Fruit fly (Drosophila melanogaster): ENCODE results near the gene Klp67A.
A peak's percentile ranks its signal among the peaks of the same experiment; 100 is the strongest.

Gene Klp67A

DNA sequence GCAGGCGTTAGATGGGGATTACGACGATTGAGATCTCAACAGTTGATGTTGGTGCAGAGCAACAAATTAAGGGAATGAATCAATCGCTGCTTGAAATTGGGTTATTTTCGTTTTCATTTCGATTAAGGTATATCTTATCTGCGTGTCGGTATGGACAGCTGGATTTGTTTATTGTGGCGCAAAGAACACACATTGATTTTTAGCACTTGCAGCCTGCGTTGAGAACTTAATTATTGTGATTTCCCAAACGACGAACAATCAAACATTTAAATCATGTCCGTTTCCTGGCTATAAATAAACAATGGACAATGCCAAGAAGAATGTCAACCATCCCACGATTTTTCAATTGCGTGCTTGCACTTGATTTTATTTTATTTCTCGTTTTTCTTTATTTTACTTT lies 31.2 kb upstream of the Klp67A start:
- TF ChIP-seq psq (optimal IDR thresholded peaks at IDR 0.05) = no peak
- TF ChIP-seq Dll (optimal IDR thresholded peaks at IDR 0.05) = no peak

DNA sequence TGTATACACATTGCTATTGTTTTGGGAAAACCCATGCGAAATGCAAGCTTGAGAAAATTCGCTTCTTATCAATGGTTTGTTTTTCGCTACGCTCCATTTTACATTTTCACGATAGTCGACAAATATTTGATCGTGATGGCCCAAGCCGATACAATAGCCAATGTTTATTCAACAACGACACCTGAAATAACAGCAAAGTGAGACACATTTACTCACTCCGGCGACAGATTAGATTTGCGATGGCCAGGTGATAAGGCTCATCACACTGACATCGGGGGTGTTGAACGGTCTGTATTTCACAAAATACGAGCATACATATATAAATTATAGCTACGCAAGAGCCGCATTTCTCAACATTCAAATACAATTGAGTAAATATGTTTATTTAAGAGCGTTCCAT lies 30.3 kb upstream of the Klp67A start:
- TF ChIP-seq usp (GFP tag; optimal IDR thresholded peaks at IDR 0.05) = no peak
- no peak for TF ChIP-seq CG8478 (optimal IDR thresholded peaks at IDR 0.05)
- no peak for TF ChIP-seq EcR (GFP tag; optimal IDR thresholded peaks at IDR 0.05)
- TF ChIP-seq pan (optimal IDR thresholded peaks at IDR 0.05) = no peak
- TF ChIP-seq psq (optimal IDR thresholded peaks at IDR 0.05) = no peak

DNA sequence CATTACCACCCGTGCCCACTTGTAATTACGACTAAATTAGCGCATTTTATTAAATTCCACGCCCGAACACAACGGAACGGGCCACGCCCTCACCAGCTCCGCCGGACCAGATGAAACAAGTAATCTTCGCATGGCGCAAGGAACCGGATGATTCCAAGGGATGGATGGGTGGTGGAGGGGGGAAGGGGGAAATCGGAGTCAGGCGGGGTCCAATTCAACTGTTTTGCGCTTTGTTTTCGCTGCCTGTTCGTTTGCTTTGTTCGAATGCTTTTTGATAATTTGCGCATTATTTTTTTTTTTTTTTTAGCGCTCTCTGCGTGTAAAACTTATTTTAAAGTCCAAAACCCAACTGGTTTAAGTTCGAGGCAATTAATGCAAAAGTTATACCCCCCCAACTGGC lies 29.9 kb upstream of the Klp67A start:
- no peak for TF ChIP-seq Dll (optimal IDR thresholded peaks at IDR 0.05)
- TF ChIP-seq CG8478 (optimal IDR thresholded peaks at IDR 0.05) = no peak
- no peak for TF ChIP-seq pan (optimal IDR thresholded peaks at IDR 0.05)
- no peak for TF ChIP-seq EcR (GFP tag; optimal IDR thresholded peaks at IDR 0.05)
- TF ChIP-seq psq (optimal IDR thresholded peaks at IDR 0.05) = no peak
- no peak for TF ChIP-seq usp (GFP tag; optimal IDR thresholded peaks at IDR 0.05)

DNA sequence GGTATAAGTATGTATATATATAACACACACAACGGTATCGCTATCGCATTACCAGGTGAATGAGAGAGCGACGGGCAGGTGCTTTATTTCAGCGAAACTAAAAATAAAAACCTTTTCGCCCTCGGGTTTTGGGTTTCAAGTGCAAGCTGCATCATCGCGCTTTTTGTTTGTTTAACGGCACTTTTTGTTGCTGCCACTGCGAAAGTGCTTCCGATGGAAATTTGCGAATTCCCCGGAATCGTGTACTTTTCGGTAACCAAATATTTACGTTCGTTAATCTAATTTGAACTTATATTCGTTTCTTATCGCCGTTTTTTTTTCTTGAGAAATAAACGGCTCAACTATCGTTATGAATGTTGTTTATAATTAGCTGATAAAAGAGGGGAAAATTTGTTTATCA lies 29.2 kb upstream of the Klp67A start:
- no peak for TF ChIP-seq usp (GFP tag; optimal IDR thresholded peaks at IDR 0.05)
- TF ChIP-seq Dll (optimal IDR thresholded peaks at IDR 0.05) = no peak
- TF ChIP-seq psq (optimal IDR thresholded peaks at IDR 0.05) = no peak
- TF ChIP-seq pan (optimal IDR thresholded peaks at IDR 0.05) = no peak
- TF ChIP-seq CG8478 (optimal IDR thresholded peaks at IDR 0.05) = no peak
- TF ChIP-seq EcR (GFP tag; optimal IDR thresholded peaks at IDR 0.05) = no peak

DNA sequence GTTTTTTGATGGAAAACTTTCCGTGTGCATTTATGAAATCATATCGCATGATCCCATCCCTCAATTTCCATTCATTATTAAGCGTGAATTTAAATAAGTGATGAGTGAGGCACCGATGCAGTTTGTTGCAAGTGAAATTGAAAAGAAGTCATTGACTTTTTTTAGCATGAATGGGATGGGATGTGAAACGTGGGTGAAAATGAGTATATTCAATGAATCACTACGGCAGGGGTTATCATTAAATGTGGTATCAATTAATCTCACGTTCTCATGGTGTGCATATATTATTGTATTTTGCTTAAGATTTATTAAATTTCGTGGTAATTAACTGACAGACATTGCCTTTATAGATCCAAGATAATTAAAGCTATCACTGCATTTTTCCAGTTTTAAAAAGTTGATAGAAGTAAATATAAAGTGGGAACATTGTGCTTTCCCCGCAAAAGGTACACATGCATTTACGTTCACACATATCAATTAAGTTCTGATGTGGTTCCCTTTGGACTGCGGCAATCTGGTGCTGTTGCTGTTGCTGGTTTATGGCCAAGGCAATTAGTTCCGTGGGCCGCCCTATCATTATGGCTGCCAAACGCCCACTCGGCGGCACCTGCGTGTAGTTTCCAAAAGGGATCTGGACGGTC lies 24.6 kb upstream of the Klp67A start:
- no peak for TF ChIP-seq EcR (GFP tag; optimal IDR thresholded peaks at IDR 0.05)
- no peak for TF ChIP-seq psq (optimal IDR thresholded peaks at IDR 0.05)
- TF ChIP-seq usp (GFP tag; optimal IDR thresholded peaks at IDR 0.05) = no peak
- TF ChIP-seq CG8478 (optimal IDR thresholded peaks at IDR 0.05) = no peak
- TF ChIP-seq Dll (optimal IDR thresholded peaks at IDR 0.05) = no peak
- TF ChIP-seq pan (optimal IDR thresholded peaks at IDR 0.05) = no peak

DNA sequence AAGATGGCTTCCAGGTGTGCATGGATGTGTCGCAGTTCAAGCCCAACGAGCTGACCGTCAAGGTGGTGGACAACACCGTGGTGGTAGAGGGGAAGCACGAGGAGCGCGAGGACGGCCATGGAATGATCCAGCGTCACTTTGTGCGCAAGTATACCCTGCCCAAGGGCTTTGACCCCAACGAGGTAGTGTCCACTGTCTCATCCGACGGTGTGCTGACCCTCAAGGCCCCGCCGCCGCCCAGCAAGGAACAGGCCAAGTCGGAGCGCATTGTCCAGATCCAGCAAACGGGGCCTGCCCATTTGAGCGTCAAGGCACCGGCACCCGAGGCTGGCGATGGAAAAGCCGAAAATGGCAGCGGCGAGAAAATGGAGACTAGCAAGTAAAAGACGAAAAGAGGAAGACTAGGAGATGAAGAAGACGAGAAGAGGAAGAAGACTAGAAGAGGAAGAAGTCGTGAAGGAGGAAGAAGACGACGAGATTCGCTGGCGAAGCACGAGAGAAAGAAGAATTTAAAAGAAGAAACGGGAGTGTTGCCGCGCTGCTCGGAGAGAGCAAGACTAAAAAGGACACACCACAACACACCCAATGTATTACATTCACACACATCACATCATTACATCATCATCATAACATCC lies 17.7 kb upstream of the Klp67A start:
- TF ChIP-seq EcR (GFP tag; optimal IDR thresholded peaks at IDR 0.05) = peak in 1 of 2 experiments; percentile 17
- TF ChIP-seq usp (GFP tag; optimal IDR thresholded peaks at IDR 0.05) = no peak

DNA sequence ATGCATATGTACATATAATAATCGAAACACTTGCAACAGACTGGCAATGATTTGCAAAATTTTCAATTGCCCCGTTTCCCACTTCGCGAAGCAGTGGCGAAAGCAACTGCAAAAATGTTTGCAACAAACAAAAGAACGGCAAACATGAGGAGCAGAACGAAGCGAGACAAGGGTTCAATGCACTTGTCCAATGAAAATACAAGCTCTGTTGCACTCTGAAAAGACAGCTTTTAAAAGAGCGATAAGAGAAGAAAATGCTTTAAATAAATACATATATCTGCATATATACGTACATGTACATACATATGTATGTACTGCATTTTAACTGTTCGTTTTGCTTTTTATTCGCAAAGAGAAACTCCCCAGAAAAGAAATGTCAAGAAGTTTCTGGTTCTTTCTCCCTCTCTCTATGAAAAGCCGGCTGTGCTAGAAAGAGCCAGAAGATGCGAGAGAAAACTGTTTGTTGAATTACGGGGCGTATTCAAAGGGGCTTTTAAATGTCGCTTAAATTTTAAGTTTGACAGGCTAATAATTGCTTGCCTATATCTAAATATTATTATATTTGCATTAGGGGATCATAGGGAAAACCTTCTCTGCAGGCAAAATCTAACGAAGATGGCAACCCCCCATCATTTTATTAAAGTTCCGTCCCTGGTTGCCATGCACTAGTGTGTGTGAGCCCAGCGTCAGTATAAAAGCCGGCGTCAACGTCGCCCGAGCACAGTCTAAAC lies 16.7 kb upstream of the Klp67A start, which contains the start of gene Hsp27:
Hsp27 (plus strand) TSS at position 719 of the 731 bp plus-strand sequence.
- TF ChIP-seq EcR (GFP tag; optimal IDR thresholded peaks at IDR 0.05) (peak in 1 of 2 experiments; percentile 76), usp (GFP tag; optimal IDR thresholded peaks at IDR 0.05) (no peak), pan (optimal IDR thresholded peaks at IDR 0.05) (no peak), psq (optimal IDR thresholded peaks at IDR 0.05) (no peak), CG8478 (optimal IDR thresholded peaks at IDR 0.05) (peak; percentile 42), Dll (optimal IDR thresholded peaks at IDR 0.05) (no peak)

DNA sequence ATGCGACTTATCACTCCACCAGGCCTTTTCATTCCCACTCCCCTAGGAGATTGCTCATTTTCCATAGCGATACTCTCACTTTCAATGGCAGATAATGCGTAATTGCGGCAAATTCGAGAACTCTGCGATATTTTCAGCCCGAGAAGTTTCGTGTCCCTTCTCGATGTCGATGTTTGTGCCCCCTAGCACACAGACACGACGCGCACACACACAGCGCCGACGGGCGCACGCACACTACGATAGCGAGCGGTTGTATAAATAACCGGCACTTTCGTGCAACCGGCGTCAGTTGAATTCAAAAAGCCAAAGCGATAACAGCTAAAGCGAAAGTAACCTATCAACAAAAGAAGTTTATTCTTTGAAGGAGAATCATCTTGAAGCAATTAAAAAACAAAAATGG lies 14.8 kb upstream of the Klp67A start, which contains the start of gene Hsp23:
Hsp23 (plus strand) TSS at position 281 of the 400 bp plus-strand sequence.
- no peak for TF ChIP-seq CG8478 (optimal IDR thresholded peaks at IDR 0.05)
- TF ChIP-seq Dll (optimal IDR thresholded peaks at IDR 0.05) = peak; percentile 18
- peak in 1 of 2 experiments; percentile 48 for TF ChIP-seq EcR (GFP tag; optimal IDR thresholded peaks at IDR 0.05)
- TF ChIP-seq psq (optimal IDR thresholded peaks at IDR 0.05) = no peak

DNA sequence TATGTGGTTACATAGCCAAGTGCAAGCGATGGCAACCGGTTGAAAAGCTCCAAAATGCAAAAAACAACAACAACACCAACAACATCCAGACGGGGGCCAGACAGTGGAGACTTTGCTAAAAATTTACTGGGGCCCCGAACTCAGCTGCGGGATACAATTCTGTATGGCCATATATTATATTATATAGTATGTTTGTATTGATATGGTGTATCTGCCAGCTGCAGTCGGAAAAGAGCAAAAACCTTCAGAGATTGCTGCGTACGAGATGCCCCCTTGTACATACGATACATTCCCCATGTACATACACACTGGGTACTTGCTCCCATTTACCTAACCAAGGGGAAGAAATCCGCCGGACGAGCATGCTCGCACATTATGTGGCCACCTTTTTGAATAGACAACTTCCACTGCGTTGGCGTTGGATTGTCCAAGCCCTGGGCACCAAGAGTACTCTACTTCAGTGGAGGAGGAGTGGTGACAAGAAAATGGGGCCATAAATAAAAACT lies 13.6 kb upstream of the Klp67A start:
- TF ChIP-seq Dll (optimal IDR thresholded peaks at IDR 0.05) = no peak
- TF ChIP-seq CG8478 (optimal IDR thresholded peaks at IDR 0.05) = no peak
- TF ChIP-seq usp (GFP tag; optimal IDR thresholded peaks at IDR 0.05) = no peak
- TF ChIP-seq pan (optimal IDR thresholded peaks at IDR 0.05) = no peak
- TF ChIP-seq psq (optimal IDR thresholded peaks at IDR 0.05) = no peak
- no peak for TF ChIP-seq EcR (GFP tag; optimal IDR thresholded peaks at IDR 0.05)

DNA sequence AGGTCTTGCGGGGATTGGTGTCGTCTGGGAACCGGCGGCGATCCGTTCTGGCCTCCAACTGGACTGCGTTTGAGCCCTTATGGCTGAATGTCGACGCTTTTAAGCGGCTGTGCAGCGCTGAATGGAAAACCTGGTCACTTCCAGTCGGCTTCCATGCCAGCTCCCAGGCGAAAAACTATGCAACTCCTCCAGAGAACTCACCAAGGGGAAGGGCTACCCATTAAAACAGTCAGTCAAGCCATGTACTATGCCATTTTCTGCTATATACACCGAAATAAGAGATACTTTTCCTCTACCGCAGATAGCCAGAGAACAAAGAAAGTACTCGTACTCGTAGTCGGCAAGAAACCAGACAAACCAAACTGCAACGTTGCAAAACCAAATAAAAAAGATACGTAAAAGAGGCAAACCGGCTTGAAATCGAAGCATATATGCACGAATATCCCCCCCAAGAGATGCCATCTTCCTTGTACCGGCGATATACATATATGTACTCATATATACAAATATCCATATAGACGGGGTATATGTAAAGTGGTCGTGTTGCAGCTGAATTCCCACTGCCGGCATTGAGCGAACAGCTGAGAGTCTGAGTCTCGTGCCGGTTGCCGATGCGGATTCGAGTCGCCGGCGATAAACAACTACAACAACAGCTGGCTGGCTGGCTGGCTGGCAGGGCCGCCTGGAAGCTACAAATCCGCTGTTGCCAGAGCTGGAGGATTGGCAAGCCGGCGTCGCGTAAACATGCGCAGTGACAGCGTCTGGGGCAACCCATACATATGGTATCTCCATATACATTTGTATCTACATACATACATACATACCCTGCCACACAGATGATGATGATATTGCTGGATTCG lies 12.9 kb upstream of the Klp67A start, which contains the start of gene Hsp67Ba:
Hsp67Ba (minus strand) TSS at position 51 of the 860 bp plus-strand sequence.
- TF ChIP-seq EcR (GFP tag; optimal IDR thresholded peaks at IDR 0.05) = no peak
- peak; percentile 20 for TF ChIP-seq Dll (optimal IDR thresholded peaks at IDR 0.05)

DNA sequence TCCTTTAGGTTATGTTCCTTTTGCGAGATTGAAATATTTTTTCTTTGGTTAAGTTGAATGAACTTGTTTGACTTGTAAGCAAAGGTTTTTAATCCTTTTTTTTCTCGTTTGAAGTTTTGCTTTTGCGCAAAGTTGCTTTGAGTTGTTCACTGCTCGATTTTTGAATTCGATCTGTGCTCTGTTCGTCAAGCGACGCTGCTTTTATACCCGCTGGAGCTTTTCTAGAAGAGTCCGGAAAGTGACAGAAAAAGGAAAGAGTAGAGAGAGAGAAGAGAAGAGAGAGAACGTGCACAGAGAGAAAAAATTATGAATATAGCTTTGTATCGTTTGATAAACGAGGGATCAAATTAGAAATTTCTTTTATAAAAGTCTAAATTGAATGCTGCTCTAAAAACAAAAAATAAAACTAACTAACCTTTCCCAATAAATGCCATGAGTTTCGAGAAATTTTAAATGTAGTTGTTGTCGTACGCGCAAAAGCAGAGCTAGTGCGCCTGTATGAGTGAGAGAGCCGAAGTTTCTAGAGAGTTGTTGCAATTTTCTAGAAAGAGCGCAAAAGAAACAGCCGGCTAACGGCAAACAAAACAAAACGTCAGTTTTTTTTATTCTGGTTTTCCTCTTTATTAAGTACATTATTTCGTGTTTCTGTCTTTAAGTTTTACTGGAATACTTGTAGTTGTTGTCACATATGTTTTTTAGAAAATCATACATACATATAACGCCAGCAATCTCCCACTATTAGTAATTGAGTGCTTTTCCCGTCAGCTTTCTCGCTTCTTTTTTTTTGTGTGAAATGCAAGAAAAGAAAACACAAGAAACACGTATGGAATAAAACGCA lies 10.6 kb upstream of the Klp67A start, which contains the start of gene Hsp26:
Hsp26 (minus strand) TSS at position 230 of the 838 bp plus-strand sequence.
- TF ChIP-seq EcR (GFP tag; optimal IDR thresholded peaks at IDR 0.05) (peak; percentile 74 to 96), CG8478 (optimal IDR thresholded peaks at IDR 0.05) (no peak), psq (optimal IDR thresholded peaks at IDR 0.05) (no peak)

Measured in whole organism.